Worm (Caenorhabditis elegans): Measurements from ENCODE around the gene Y55F3C.9.
A peak's percentile ranks its signal among the peaks of the same experiment; 100 is the strongest.

Y55F3C.9 gene

ce11 chrIV:760267-760666 is 32.3 kb upstream of the Y55F3C.9 start, which contains the start of gene gst-40:
gst-40 (plus strand) TSS chrIV:760502.
- TF ChIP-seq hlh-4 (tag; optimal IDR thresholded peaks at IDR 0.05) = no peak
- no peak for TF ChIP-seq lin-14 (GFP tag; optimal IDR thresholded peaks at IDR 0.05)
- no peak for TF ChIP-seq egl-13 (tag; optimal IDR thresholded peaks at IDR 0.05)
- TF ChIP-seq elt-2 (tag; optimal IDR thresholded peaks at IDR 0.05) = no peak
- no peak for TF ChIP-seq xbp-1 (tag; optimal IDR thresholded peaks at IDR 0.05)
- no peak for TF ChIP-seq tlp-1 (tag; optimal IDR thresholded peaks at IDR 0.05)
- peak; percentile 80 for TF ChIP-seq dsc-1 (tag; optimal IDR thresholded peaks at IDR 0.05)
- TF ChIP-seq tbx-2 (tag; optimal IDR thresholded peaks at IDR 0.05) = peak; percentile 5
- TF ChIP-seq elt-3 (tag; optimal IDR thresholded peaks at IDR 0.05) = no peak
- TF ChIP-seq grh-1 (GFP tag; IDR thresholded peaks at IDR 0.05) = no peak
- no peak for TF ChIP-seq Y116A8C.19 (tag; optimal IDR thresholded peaks at IDR 0.05; ENCODE audit: borderline replicate concordance)
- TF ChIP-seq lir-3 (tag; optimal IDR thresholded peaks at IDR 0.05; ENCODE audit: poor library complexity) = no peak
- TF ChIP-seq nhr-77 (tag; optimal IDR thresholded peaks at IDR 0.05) = no peak
- TF ChIP-seq nhr-11 (tag; optimal IDR thresholded peaks at IDR 0.05) = no peak
- no peak for TF ChIP-seq ama-1 (optimal IDR thresholded peaks at IDR 0.05)
- TF ChIP-seq fkh-8 (tag; optimal IDR thresholded peaks at IDR 0.05) = peak; percentile 46
- no peak for TF ChIP-seq lsy-2 (tag; optimal IDR thresholded peaks at IDR 0.05)
- TF ChIP-seq C04F5.9 (tag; optimal IDR thresholded peaks at IDR 0.05) = no peak
- TF ChIP-seq vab-15 (tag; optimal IDR thresholded peaks at IDR 0.05) = no peak
- no peak for TF ChIP-seq ztf-11 (tag; optimal IDR thresholded peaks at IDR 0.05)
- no peak for TF ChIP-seq unc-130 (tag; optimal IDR thresholded peaks at IDR 0.05)
- no peak for TF ChIP-seq unc-30 (tag; optimal IDR thresholded peaks at IDR 0.05)
- no peak for TF ChIP-seq mdl-1 (tag; optimal IDR thresholded peaks at IDR 0.05)
- TF ChIP-seq efl-1 (optimal IDR thresholded peaks at IDR 0.05) = no peak
- TF ChIP-seq efl-1 (GFP tag; optimal IDR thresholded peaks at IDR 0.05 in 1 of 2) = peak in 1 of 2 experiments; percentile 86
- TF ChIP-seq mab-9 (GFP tag; IDR thresholded peaks at IDR 0.05) = no peak
- TF ChIP-seq fkh-4 (tag; optimal IDR thresholded peaks at IDR 0.05; ENCODE audit: borderline replicate concordance) = peak; percentile 16

- no peak for TF ChIP-seq efl-1 (optimal IDR thresholded peaks at IDR 0.05)
- TF ChIP-seq efl-1 (GFP tag; optimal IDR thresholded peaks at IDR 0.05 in 1 of 2) = peak in 1 of 2 experiments; percentile 57
- no peak for TF ChIP-seq alr-1 (tag; optimal IDR thresholded peaks at IDR 0.05; ENCODE audit: borderline replicate concordance)
- TF ChIP-seq vab-15 (tag; optimal IDR thresholded peaks at IDR 0.05) = no peak
Observed at ce11 chrIV:757548-757947, 29.6 kb upstream of the Y55F3C.9 start.

DNA sequence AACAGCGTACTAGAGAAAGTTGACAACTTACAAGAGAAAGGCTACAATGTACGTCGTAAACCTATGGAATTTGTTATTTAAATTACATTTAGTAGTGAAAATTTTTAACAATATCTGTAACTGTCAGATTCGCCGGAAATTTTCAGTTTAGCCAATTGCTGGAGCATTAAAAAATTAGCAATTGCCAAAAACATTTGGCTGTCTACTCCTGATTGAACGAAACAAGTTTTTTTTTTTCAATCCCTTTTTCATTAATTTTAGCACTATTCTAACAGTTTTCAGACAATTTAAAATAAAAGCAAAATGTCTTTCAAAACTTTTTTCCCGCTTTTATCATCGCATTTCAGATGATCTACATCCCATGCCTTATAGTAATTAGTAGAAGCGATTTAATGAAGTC is 29.0 kb upstream of the Y55F3C.9 start:
- no peak for TF ChIP-seq nhr-76 (tag; optimal IDR thresholded peaks at IDR 0.05)
- TF ChIP-seq sox-4 (tag; optimal IDR thresholded peaks at IDR 0.05) = no peak
- TF ChIP-seq Y116A8C.19 (tag; optimal IDR thresholded peaks at IDR 0.05; ENCODE audit: borderline replicate concordance) = no peak
- no peak for TF ChIP-seq grh-1 (GFP tag; IDR thresholded peaks at IDR 0.05)
- no peak for TF ChIP-seq unc-86 (tag; optimal IDR thresholded peaks at IDR 0.05)

ce11 chrIV:756421-756820 is 28.4 kb upstream of the Y55F3C.9 start, which contains the start of gene srt-23:
srt-23 (plus strand) TSS chrIV:756721.
- TF ChIP-seq skn-1 (tag; optimal IDR thresholded peaks at IDR 0.05) = no peak
- TF ChIP-seq swsn-7 (tag; optimal IDR thresholded peaks at IDR 0.05) = no peak
- no peak for TF ChIP-seq fkh-10 (GFP tag; optimal IDR thresholded peaks at IDR 0.05)
- no peak for TF ChIP-seq pag-3 (tag; optimal IDR thresholded peaks at IDR 0.05; ENCODE audit: borderline replicate concordance, insufficient read depth)
- TF ChIP-seq nhr-28 (tag; optimal IDR thresholded peaks at IDR 0.05) = no peak
- TF ChIP-seq aly-2 (tag; optimal IDR thresholded peaks at IDR 0.05) = no peak
- no peak for TF ChIP-seq elt-2 (tag; optimal IDR thresholded peaks at IDR 0.05)

Data from whole organism, L1 larva.